Fruit fly (Drosophila melanogaster) S2 (cell line): Measurements from ENCODE around the gene EAChm.

Source experiments
- CG8478 ChIP-seq: fragments of >200 bp; optimal IDR thresholded peaks from 2 replicates; lab custom pipeline; 2018
- CTCF ChIP-seq, 2 experiments: fragments of >200 bp; optimal IDR thresholded peaks; 2 replicates each; lab custom pipeline; 2018

DNA sequence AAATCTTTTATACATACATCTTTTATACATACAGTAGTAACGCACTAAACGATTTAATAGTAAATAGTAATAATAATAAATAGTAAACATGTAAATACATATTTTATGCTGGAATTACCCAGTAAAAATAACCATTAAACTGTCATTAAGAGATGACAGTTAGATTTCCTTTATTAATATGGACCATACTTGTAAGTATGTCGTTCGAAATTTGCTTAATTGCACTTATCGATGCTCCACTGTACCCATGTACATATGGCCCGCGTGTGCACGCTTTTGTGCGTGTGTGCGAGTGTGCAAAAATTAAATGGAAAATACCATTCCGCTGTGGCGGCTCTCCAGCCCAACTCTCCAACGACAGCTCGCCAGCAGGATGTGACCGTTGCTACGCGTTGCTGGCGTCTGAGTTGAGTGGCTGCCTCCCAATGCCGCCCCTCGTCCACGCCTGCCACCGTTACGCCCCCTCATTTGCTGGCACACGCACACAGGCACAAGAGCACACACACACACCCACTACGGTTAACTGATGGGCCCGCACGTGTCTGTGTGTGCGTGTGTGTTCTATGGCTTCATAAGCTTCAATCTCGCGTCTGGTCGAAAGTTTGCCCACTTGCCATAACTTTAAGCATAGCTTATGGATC, 48.2 kb downstream of the EAChm start:
- TF ChIP-seq CTCF (optimal IDR thresholded peaks at IDR 0.05; lab: Kevin White, UChicago) (no peak), CG8478 (no peak)
